Worm (Caenorhabditis elegans) whole organism, L1 larva: ENCODE measurements around the gene acer-1.

Source experiments
- ceh-82 ChIP-seq, 3 experiments: fragments of 150-350 bp in 1 of 3; sonication (generic microtip) in 2 of 3; optimal IDR thresholded peaks; 2 replicates each; lab custom pipeline; 2014 to 2017; ENCODE audit warnings: missing biosample characterization in 3 of 3, missing genetic modification characterization in 3 of 3
- nhr-12 ChIP-seq: sonication (generic microtip); optimal IDR thresholded peaks from 2 replicates; lab custom pipeline; 2017; ENCODE audit warnings: missing biosample characterization, missing genetic modification characterization
- snpc-4 ChIP-seq: fragments of 150-350 bp; optimal IDR thresholded peaks from 2 replicates; lab custom pipeline; 2014; ENCODE audit warnings: missing biosample characterization, missing genetic modification characterization
- unc-62 ChIP-seq: fragments of 150-350 bp; optimal IDR thresholded peaks from 2 replicates; lab custom pipeline; 2014; ENCODE audit warnings: missing biosample characterization, missing genetic modification reagents, missing genetic modification characterization

DNA sequence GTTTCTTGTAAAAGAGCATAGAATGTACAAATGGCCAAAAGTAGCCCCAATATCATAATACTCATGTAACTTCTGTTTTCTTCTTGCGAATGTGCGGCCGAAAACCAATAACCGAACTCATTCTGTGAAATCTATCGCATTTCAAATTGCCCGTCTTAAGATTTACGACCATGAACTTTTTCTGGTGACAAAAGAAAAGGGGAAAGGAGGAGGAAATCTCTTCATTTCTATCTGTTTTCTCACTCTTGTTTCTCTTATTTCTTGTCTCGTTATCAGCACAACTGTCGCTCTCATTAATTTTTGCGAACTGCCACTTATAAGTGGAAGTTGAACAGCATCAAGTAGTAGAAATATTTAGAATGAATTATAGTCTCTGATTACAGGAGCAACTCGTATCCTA is 49.1 kb downstream of the acer-1 start:
- no peak for TF ChIP-seq snpc-4 (tag; lab: Kevin White, UChicago)
- no peak for TF ChIP-seq unc-62 (GFP tag; lab: Kevin White, UChicago)
- TF ChIP-seq ceh-82 (tag; optimal IDR thresholded peaks at IDR 0.05; lab: Kevin White, UChicago) = no peak
- TF ChIP-seq nhr-12 (tag; lab: Kevin White, UChicago) = no peak
